Fruit fly (Drosophila melanogaster) whole organism, prepupa: Measurements from ENCODE around the gene Plp.

Experiments used
- Blimp-1 ChIP-seq: fragments of 200-800 bp; sonication (Bioruptor generic); optimal IDR thresholded peaks from 3 replicates; lab custom pipeline; 2017; ENCODE audit warnings: missing biosample characterization, missing genetic modification characterization, mild to moderate bottlenecking, moderate library complexity, missing genetic modification reagents
- CG16779 ChIP-seq: fragments of 200-800 bp; sonication (Bioruptor generic); optimal IDR thresholded peaks from 3 replicates; lab custom pipeline; 2017; ENCODE audit warnings: missing biosample characterization, mild to moderate bottlenecking, missing genetic modification characterization
- CG6808 ChIP-seq: fragments of 200-800 bp; sonication (Bioruptor generic); optimal IDR thresholded peaks from 3 replicates; lab custom pipeline; 2017; ENCODE audit warnings: missing biosample characterization, missing genetic modification characterization, mild to moderate bottlenecking, moderate library complexity, missing genetic modification reagents
- CG6854 ChIP-seq: fragments of 200-800 bp; sonication (Bioruptor generic); optimal IDR thresholded peaks from 2 replicates; lab custom pipeline; 2017; ENCODE audit warnings: missing biosample characterization, mild to moderate bottlenecking, missing genetic modification characterization
- Gug ChIP-seq: fragments of 200-800 bp; sonication (Bioruptor generic); IDR thresholded peaks from 2 replicates; pipeline ENCODE4 v1.3.6; 2022; ENCODE audit warnings: missing biosample characterization, missing genetic modification characterization
- Hr39 ChIP-seq: fragments of 200-800 bp; sonication (Bioruptor generic); optimal IDR thresholded peaks from 2 replicates; lab custom pipeline; 2016; ENCODE audit warnings: missing biosample characterization, missing genetic modification characterization
- Smox ChIP-seq: fragments of 200-800 bp; sonication (Bioruptor generic); optimal IDR thresholded peaks from 3 replicates; lab custom pipeline; 2016; ENCODE audit warnings: missing biosample characterization, missing genetic modification characterization
- lz ChIP-seq: fragments of 200-800 bp; sonication (Bioruptor generic); optimal IDR thresholded peaks from 3 replicates; lab custom pipeline; 2016; ENCODE audit warnings: missing biosample characterization, missing genetic modification characterization
- salr ChIP-seq, 2 experiments: fragments of 200-800 bp; sonication (Bioruptor generic); optimal IDR thresholded peaks; 3 replicates each; lab custom pipeline; 2016 to 2018; ENCODE audit warnings: missing biosample characterization in 2 of 2, missing genetic modification characterization in 2 of 2, mild to moderate bottlenecking in 1 of 2

DNA sequence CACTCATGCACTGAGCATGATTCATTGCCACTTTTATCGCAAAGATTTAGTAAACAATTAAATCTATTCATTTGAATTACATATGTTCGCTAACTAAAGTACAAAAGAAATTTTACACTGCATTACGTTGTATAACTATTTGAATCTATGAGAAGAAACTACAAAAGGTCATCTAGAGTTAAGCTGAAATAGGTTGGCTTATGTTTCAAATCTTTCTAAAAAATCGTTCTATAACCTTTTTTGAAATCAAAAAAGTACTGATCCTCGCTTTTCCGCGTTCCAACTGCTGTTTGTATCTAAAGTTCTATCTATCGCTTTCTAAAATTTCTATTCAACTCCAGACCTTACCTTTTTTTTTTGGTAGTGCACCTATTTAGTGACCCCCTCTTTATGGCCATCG lies 31.2 kb upstream of the Plp start:
- no peak for TF ChIP-seq CG6854 (GFP tag; lab: Kevin White, UChicago)
- no peak for TF ChIP-seq salr (GFP tag; optimal IDR thresholded peaks at IDR 0.05; lab: Kevin White, UChicago)
- TF ChIP-seq Smox (GFP tag; lab: Kevin White, UChicago), result no peak
- TF ChIP-seq CG6808 (GFP tag; lab: Kevin White, UChicago), result no peak
- TF ChIP-seq Gug (GFP tag; lab: Robert Waterston, UW), result no peak
- TF ChIP-seq Hr39, result no peak
- no peak for TF ChIP-seq Blimp-1
- no peak for TF ChIP-seq lz (GFP tag; lab: Kevin White, UChicago)
- no peak for TF ChIP-seq CG16779 (tag; lab: Kevin White, UChicago)
